Fruit fly (Drosophila melanogaster) whole organism, embryonic: Measurements from ENCODE around the gene Ifrd1.

ENCODE experiments used
- Blimp-1 ChIP-seq: fragments of 200-800 bp; sonication (Bioruptor generic); optimal IDR thresholded peaks from 3 replicates; lab custom pipeline; 2018; ENCODE audit warnings: missing biosample characterization, missing genetic modification characterization, mild to moderate bottlenecking, moderate library complexity, missing genetic modification reagents
- CG11696 ChIP-seq: fragments of 200-800 bp; sonication (Bioruptor generic); IDR thresholded peaks from 2 replicates; pipeline ENCODE4 v1.3.6; 2022; ENCODE audit warnings: missing biosample characterization, missing genetic modification characterization
- CG1603 ChIP-seq: fragments of 200-800 bp; sonication (Bioruptor generic); optimal IDR thresholded peaks from 2 replicates; lab custom pipeline; 2019; ENCODE audit warnings: missing biosample characterization, mild to moderate bottlenecking, missing genetic modification characterization, moderate library complexity
- CG2199 ChIP-seq: fragments of 200-800 bp; sonication (Bioruptor generic); IDR thresholded peaks from 3 replicates; pipeline ENCODE4 v1.3.6; 2022; ENCODE audit warnings: missing biosample characterization, missing genetic modification characterization
- CG9609 ChIP-seq: fragments of 200-800 bp; sonication (Bioruptor generic); optimal IDR thresholded peaks from 3 replicates; lab custom pipeline; 2016; ENCODE audit warnings: missing biosample characterization, missing genetic modification characterization
- Opbp ChIP-seq: fragments of 200-800 bp; sonication (Bioruptor generic); IDR thresholded peaks from 3 replicates; pipeline ENCODE4 v1.3.6; 2022; ENCODE audit warnings: missing biosample characterization, missing genetic modification characterization; ENCODE audit not compliant: partially characterized antibody
- Scr ChIP-seq: fragments of 200-800 bp; sonication (Bioruptor generic); IDR thresholded peaks from 2 replicates; pipeline ENCODE4 v1.3.6; 2022; ENCODE audit warnings: missing biosample characterization, missing genetic modification characterization; ENCODE audit not compliant: partially characterized antibody
- Six4 ChIP-seq: fragments of 200-800 bp; sonication (Bioruptor generic); optimal IDR thresholded peaks from 2 replicates; lab custom pipeline; 2016; ENCODE audit warnings: missing biosample characterization, missing genetic modification characterization
- zen2 ChIP-seq: fragments of 200-800 bp; sonication (Bioruptor generic); IDR thresholded peaks from 3 replicates; pipeline ENCODE4 v1.3.6; 2022; ENCODE audit warnings: missing biosample characterization, missing genetic modification characterization; ENCODE audit not compliant: partially characterized antibody

Gene Ifrd1

dm6 chr2L:2829637-2830340, 44.5 kb downstream of the Ifrd1 start, which contains the start of gene Duox (continued):
- TF ChIP-seq Opbp (GFP tag; lab: Robert Waterston, UW) (peak; percentile 48; the same call in 1 of the 3 replicates), zen2 (peak; percentile 35; the same call in 2 of the 3 replicates)

- TF ChIP-seq CG2199 (GFP tag; lab: Robert Waterston, UW) (no peak), CG9609 (no peak), CG11696 (GFP tag; lab: Robert Waterston, UW) (no peak), Blimp-1 (GFP tag; lab: Kevin White, UChicago) (peak; percentile 1), Scr (no peak), CG1603 (tag; lab: Kevin White, UChicago) (no peak), Six4 (GFP tag; lab: Kevin White, UChicago) (no peak)
Observed at dm6 chr2L:2825406-2825805, 48.9 kb downstream of the Ifrd1 start, which contains the start of gene CG3123. Gene CG3123, minus strand, starts transcription at chr2L:2825506.
